Fruit fly (Drosophila melanogaster) S2 (cell line): ENCODE measurements around the gene CG4617.

Source experiments
- CG8478 ChIP-seq: fragments of >200 bp; optimal IDR thresholded peaks from 2 replicates; lab custom pipeline; 2018
- CTCF ChIP-seq, 2 experiments: fragments of >200 bp; optimal IDR thresholded peaks; 2 replicates each; lab custom pipeline; 2018

Gene CG4617

dm6 chrX:7067248-7067647 lies 37.0 kb downstream of the CG4617 start:
- TF ChIP-seq CG8478 (lab: Kevin White, UChicago), result no peak
- TF ChIP-seq CTCF (optimal IDR thresholded peaks at IDR 0.05; lab: Kevin White, UChicago), result no peak

- peak in 1 of 2 experiments; percentile 1 for TF ChIP-seq CTCF (optimal IDR thresholded peaks at IDR 0.05; lab: Kevin White, UChicago)
- no peak for TF ChIP-seq CG8478 (lab: Kevin White, UChicago)
Measured at dm6 chrX:7066608-7067007, 37.7 kb downstream of the CG4617 start.

dm6 chrX:7065835-7066234 lies 38.5 kb downstream of the CG4617 start, which contains the start of gene CG12541:
Gene CG12541, minus strand, starts transcription at chrX:7066052.
- no peak for TF ChIP-seq CG8478 (lab: Kevin White, UChicago)
- no peak for TF ChIP-seq CTCF (optimal IDR thresholded peaks at IDR 0.05; lab: Kevin White, UChicago)

dm6 chrX:7063563-7063962 lies 40.7 kb downstream of the CG4617 start:
- no peak for TF ChIP-seq CG8478 (lab: Kevin White, UChicago)
- TF ChIP-seq CTCF (optimal IDR thresholded peaks at IDR 0.05; lab: Kevin White, UChicago), result no peak

- TF ChIP-seq CG8478 (lab: Kevin White, UChicago) (no peak), CTCF (optimal IDR thresholded peaks at IDR 0.05; lab: Kevin White, UChicago) (no peak)
Measured at dm6 chrX:7058973-7059372, 45.3 kb downstream of the CG4617 start.
